Worm (Caenorhabditis elegans) whole organism, mixed stage, embryonic: ENCODE measurements around the gene F41G3.10.

ENCODE experiments used
- M03D4.4 ChIP-seq: sonication (generic microtip); optimal IDR thresholded peaks from 2 replicates; lab custom pipeline; 2017; ENCODE audit warnings: mild to moderate bottlenecking, missing genetic modification characterization, missing compliant biosample characterization
- bed-3 ChIP-seq: fragments of 200-800 bp; sonication (Bioruptor generic); optimal IDR thresholded peaks from 3 replicates; lab custom pipeline; 2018; ENCODE audit warnings: mild to moderate bottlenecking, missing genetic modification characterization, moderate library complexity, missing compliant biosample characterization
- blmp-1 ChIP-seq: fragments of 150-350 bp; optimal IDR thresholded peaks from 2 replicates; lab custom pipeline; 2014; ENCODE audit warnings: missing biosample characterization, missing genetic modification characterization
- ceh-43 ChIP-seq: fragments of 200-800 bp; sonication (Bioruptor generic); optimal IDR thresholded peaks from 2 replicates; lab custom pipeline; 2018; ENCODE audit warnings: mild to moderate bottlenecking, missing genetic modification characterization, moderate library complexity, missing compliant biosample characterization
- ceh-83 ChIP-seq: fragments of 200-800 bp; sonication (Bioruptor generic); optimal IDR thresholded peaks from 2 replicates; lab custom pipeline; 2018; ENCODE audit warnings: mild to moderate bottlenecking, missing genetic modification characterization, missing compliant biosample characterization
- ces-1 ChIP-seq: fragments of 150-350 bp; optimal IDR thresholded peaks from 2 replicates; lab custom pipeline; 2014; ENCODE audit warnings: missing biosample characterization, missing genetic modification reagents, missing genetic modification characterization
- cnd-1 ChIP-seq: fragments of 200-800 bp; sonication (Bioruptor generic); optimal IDR thresholded peaks from 2 replicates; lab custom pipeline; 2018; ENCODE audit warnings: mild to moderate bottlenecking, missing genetic modification characterization, missing compliant biosample characterization
- elt-1 ChIP-seq: sonication (generic microtip); optimal IDR thresholded peaks from 2 replicates; lab custom pipeline; 2017; ENCODE audit warnings: missing genetic modification characterization, mild to moderate bottlenecking, missing compliant biosample characterization, antibody characterized with exemption, moderate library complexity, borderline replicate concordance; ENCODE audit not compliant: insufficient read depth
- elt-3 ChIP-seq: fragments of 150-350 bp; optimal IDR thresholded peaks from 2 replicates; lab custom pipeline; 2014; ENCODE audit warnings: missing biosample characterization, missing genetic modification characterization
- ham-2 ChIP-seq: fragments of 200-800 bp; sonication (Bioruptor generic); optimal IDR thresholded peaks from 2 replicates; lab custom pipeline; 2018; ENCODE audit warnings: mild to moderate bottlenecking, missing genetic modification characterization, missing compliant biosample characterization
- hlh-1 ChIP-seq: fragments of 150-350 bp; optimal IDR thresholded peaks from 2 replicates; lab custom pipeline; 2014; ENCODE audit warnings: missing biosample characterization, missing genetic modification reagents, missing genetic modification characterization
- lin-13 ChIP-seq: fragments of 150-350 bp; optimal IDR thresholded peaks from 2 replicates; lab custom pipeline; 2014; ENCODE audit warnings: missing biosample characterization, missing genetic modification characterization
- lin-32 ChIP-seq: fragments of 200-800 bp; sonication (Bioruptor generic); optimal IDR thresholded peaks from 2 replicates; lab custom pipeline; 2018; ENCODE audit warnings: mild to moderate bottlenecking, missing genetic modification characterization, missing compliant biosample characterization
- lsy-2 ChIP-seq: fragments of 150-350 bp; optimal IDR thresholded peaks from 2 replicates; lab custom pipeline; 2014; ENCODE audit warnings: missing biosample characterization, missing genetic modification characterization
- mab-5 ChIP-seq: fragments of 150-350 bp; optimal IDR thresholded peaks from 2 replicates; lab custom pipeline; 2014; ENCODE audit warnings: missing biosample characterization, missing genetic modification characterization
- mep-1 ChIP-seq: fragments of 150-350 bp; optimal IDR thresholded peaks from 2 replicates; lab custom pipeline; 2017; ENCODE audit warnings: missing biosample characterization, missing genetic modification reagents, missing genetic modification characterization, inconsistent platforms
- nhr-12 ChIP-seq: fragments of 150-350 bp; optimal IDR thresholded peaks from 2 replicates; lab custom pipeline; 2014; ENCODE audit warnings: missing biosample characterization, missing genetic modification characterization
- nhr-28 ChIP-seq: fragments of 150-350 bp; optimal IDR thresholded peaks from 2 replicates; lab custom pipeline; 2014; ENCODE audit warnings: missing biosample characterization, missing genetic modification characterization
- nhr-76 ChIP-seq: sonication (generic microtip); optimal IDR thresholded peaks from 2 replicates; lab custom pipeline; 2017; ENCODE audit warnings: missing biosample characterization, missing genetic modification characterization
- pha-4 ChIP-seq: fragments of 150-350 bp; optimal IDR thresholded peaks from 2 replicates; lab custom pipeline; 2018; ENCODE audit warnings: missing biosample characterization, missing genetic modification reagents, missing genetic modification characterization
- sem-2 ChIP-seq: fragments of 200-800 bp; sonication (Bioruptor generic); optimal IDR thresholded peaks from 2 replicates; lab custom pipeline; 2018; ENCODE audit warnings: mild to moderate bottlenecking, missing genetic modification characterization, missing compliant biosample characterization
- snpc-4 ChIP-seq: fragments of 150-350 bp; optimal IDR thresholded peaks from 2 replicates; lab custom pipeline; 2014; ENCODE audit warnings: missing biosample characterization, missing genetic modification characterization
- sptf-1 ChIP-seq: sonication (generic microtip); optimal IDR thresholded peaks from 2 replicates; lab custom pipeline; 2017; ENCODE audit warnings: mild to moderate bottlenecking, missing genetic modification characterization, moderate library complexity, missing compliant biosample characterization
- tbx-8 ChIP-seq: fragments of 200-800 bp; sonication (Bioruptor generic); optimal IDR thresholded peaks from 2 replicates; lab custom pipeline; 2018; ENCODE audit warnings: mild to moderate bottlenecking, missing genetic modification characterization, moderate library complexity, missing compliant biosample characterization
- unc-120 ChIP-seq: sonication (generic microtip); optimal IDR thresholded peaks from 2 replicates; lab custom pipeline; 2017; ENCODE audit warnings: missing genetic modification characterization, missing compliant biosample characterization; ENCODE audit not compliant: poor library complexity, severe bottlenecking
- unc-39 ChIP-seq: fragments of 150-350 bp; optimal IDR thresholded peaks from 2 replicates; lab custom pipeline; 2014; ENCODE audit warnings: missing biosample characterization, missing genetic modification characterization
- unc-62 ChIP-seq: fragments of 150-350 bp; optimal IDR thresholded peaks from 2 replicates; lab custom pipeline; 2014; ENCODE audit warnings: missing biosample characterization, missing genetic modification reagents, missing genetic modification characterization
- zip-8 ChIP-seq: fragments of 150-350 bp; optimal IDR thresholded peaks from 2 replicates; lab custom pipeline; 2014; ENCODE audit warnings: missing biosample characterization, missing genetic modification characterization
- ztf-11 ChIP-seq: fragments of 150-350 bp; optimal IDR thresholded peaks from 2 replicates; lab custom pipeline; 2014; ENCODE audit warnings: missing biosample characterization, missing genetic modification characterization

The F41G3.10 gene

DNA sequence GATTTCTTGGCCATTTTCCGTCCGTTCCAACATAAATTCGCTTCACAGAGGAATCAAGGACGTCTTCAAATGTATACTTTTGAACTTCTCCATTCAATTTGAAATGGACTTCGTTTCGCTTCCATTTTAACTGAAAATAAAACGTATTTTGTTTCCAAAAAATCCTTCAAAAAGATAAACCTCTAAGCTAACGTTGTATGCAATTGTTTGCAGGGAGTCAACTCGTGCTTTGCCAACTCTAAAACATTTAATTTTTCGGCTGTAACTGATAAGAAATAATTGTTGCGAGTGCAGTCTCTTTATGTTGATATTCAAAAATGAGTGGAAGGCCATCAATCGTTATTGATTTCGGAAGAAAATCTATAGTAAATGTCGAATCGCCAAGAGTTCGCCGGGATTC, 18.7 kb upstream of the F41G3.10 start, which contains the start of gene F41G3.18:
Gene F41G3.18 (plus strand): TSS at position 301 of the 400 bp plus-strand sequence.
- TF ChIP-seq elt-3 (tag; lab: Kevin White, UChicago) (no peak), ham-2 (GFP tag; lab: Kevin White, UChicago) (no peak), ces-1 (no peak)

DNA sequence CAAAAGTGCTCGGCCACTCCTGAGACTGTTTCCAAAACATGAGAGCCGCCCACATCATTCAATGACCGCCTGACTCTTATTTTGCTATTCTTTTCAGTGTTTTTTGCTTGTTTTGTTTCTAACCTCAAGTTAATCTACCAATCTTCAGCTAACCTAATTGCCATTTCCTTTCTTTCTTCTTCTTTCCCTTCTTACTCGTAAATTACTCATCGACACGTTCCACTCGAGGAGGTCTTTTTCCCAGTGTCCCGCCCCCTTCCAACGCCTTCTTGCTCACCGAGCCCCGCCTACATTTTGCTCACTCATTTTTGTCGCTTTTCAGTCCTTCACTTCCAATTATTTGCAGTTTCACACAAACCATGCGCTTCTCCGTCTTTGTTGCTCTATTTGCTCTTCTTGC, 15.4 kb upstream of the F41G3.10 start, which contains the start of gene nlp-50:
Gene nlp-50 (plus strand): TSS at position 301 of the 400 bp plus-strand sequence.
- TF ChIP-seq sem-2 = no peak
- TF ChIP-seq lin-32 (GFP tag; lab: Kevin White, UChicago) = no peak
- no peak for TF ChIP-seq elt-3 (tag; lab: Kevin White, UChicago)
- no peak for TF ChIP-seq blmp-1 (tag; lab: Kevin White, UChicago)
- TF ChIP-seq zip-8 (tag; lab: Kevin White, UChicago) = no peak
- TF ChIP-seq M03D4.4 (tag; lab: Kevin White, UChicago) = no peak
- no peak for TF ChIP-seq ztf-11 (tag; lab: Kevin White, UChicago)
- TF ChIP-seq nhr-28 (tag; lab: Kevin White, UChicago) = no peak
- no peak for TF ChIP-seq unc-62 (GFP tag; lab: Kevin White, UChicago)
- TF ChIP-seq ceh-83 = no peak
- TF ChIP-seq pha-4 = no peak
- no peak for TF ChIP-seq elt-1 (tag; lab: Kevin White, UChicago)
- no peak for TF ChIP-seq lsy-2 (tag; lab: Kevin White, UChicago)
- TF ChIP-seq unc-39 (tag; lab: Kevin White, UChicago) = no peak

DNA sequence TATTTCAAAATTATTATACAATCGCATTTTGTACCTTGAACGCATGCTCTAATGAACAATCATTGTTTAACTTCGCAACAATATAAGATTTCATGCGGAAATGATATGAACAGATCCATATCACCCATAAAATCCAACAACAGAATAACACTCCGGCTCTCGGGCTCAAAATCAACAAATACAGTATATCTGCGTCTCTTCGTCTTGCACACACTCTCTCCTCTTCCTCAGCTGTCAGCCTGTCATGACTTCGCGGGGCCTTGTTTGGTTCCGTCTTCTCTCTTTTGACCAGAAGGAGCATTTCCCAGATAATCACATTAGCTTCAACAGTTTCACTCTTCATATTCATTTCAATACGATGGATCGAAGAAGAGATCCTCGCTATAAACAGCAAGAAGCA, 6.9 kb upstream of the F41G3.10 start, which contains the start of gene F41G3.3:
Gene F41G3.3 (plus strand): TSS at position 301 of the 400 bp plus-strand sequence.
- TF ChIP-seq nhr-76 (tag; lab: Kevin White, UChicago) = no peak
- no peak for TF ChIP-seq ceh-43
- TF ChIP-seq hlh-1 = no peak
- no peak for TF ChIP-seq cnd-1 (tag; lab: Kevin White, UChicago)
- TF ChIP-seq lin-32 (GFP tag; lab: Kevin White, UChicago) = no peak
- TF ChIP-seq mab-5 (tag; lab: Kevin White, UChicago) = no peak
- TF ChIP-seq ceh-83 = no peak
- TF ChIP-seq blmp-1 (tag; lab: Kevin White, UChicago) = no peak
- TF ChIP-seq, all 35 proteins: peak for 0

DNA sequence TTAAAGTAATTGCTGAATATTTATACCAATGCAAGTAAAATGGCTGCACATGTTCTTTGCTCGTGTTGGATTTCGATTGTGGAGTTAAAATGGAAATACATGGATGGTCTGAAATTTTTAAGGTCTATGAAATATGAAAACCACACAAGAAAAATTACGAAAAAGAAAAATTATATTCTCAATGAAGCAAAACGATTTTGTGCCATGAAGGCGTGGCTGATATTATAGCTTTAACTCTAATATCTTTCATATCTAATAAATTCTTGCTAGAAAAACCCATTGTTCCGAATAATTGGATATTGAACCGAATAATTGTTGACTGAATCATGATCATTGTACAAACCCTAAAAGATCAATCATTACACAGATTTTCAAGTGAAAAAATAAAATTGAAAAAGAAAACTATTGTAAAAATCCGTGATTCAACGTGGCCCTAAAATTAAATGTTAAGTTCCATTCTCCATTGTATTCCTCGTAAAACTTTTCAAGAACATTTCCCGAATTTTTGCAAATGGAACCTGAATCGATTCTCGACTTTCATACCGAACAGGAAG, 5.4 kb upstream of the F41G3.10 start, which contains the start of the genes srx-95 and fis-1:
Gene srx-95 (minus strand): TSS at position 101 of the 554 bp plus-strand sequence.
Gene fis-1 (plus strand): TSS at position 504 of the 554 bp plus-strand sequence.
- no peak for TF ChIP-seq snpc-4 (tag; lab: Kevin White, UChicago)
- no peak for TF ChIP-seq zip-8 (tag; lab: Kevin White, UChicago)
- no peak for TF ChIP-seq ztf-11 (tag; lab: Kevin White, UChicago)
- TF ChIP-seq pha-4 = no peak
- no peak for TF ChIP-seq nhr-28 (tag; lab: Kevin White, UChicago)
- TF ChIP-seq blmp-1 (tag; lab: Kevin White, UChicago) = no peak
- TF ChIP-seq unc-120 (tag; lab: Kevin White, UChicago) = no peak
- no peak for TF ChIP-seq bed-3
- TF ChIP-seq mab-5 (tag; lab: Kevin White, UChicago) = no peak
- no peak for TF ChIP-seq ces-1
- no peak for TF ChIP-seq tbx-8 (GFP tag; lab: Kevin White, UChicago)
- no peak for TF ChIP-seq sptf-1 (tag; lab: Kevin White, UChicago)
- TF ChIP-seq elt-3 (tag; lab: Kevin White, UChicago) = no peak
- no peak for TF ChIP-seq lin-32 (GFP tag; lab: Kevin White, UChicago)
- no peak for TF ChIP-seq lin-13 (tag; lab: Kevin White, UChicago)

DNA sequence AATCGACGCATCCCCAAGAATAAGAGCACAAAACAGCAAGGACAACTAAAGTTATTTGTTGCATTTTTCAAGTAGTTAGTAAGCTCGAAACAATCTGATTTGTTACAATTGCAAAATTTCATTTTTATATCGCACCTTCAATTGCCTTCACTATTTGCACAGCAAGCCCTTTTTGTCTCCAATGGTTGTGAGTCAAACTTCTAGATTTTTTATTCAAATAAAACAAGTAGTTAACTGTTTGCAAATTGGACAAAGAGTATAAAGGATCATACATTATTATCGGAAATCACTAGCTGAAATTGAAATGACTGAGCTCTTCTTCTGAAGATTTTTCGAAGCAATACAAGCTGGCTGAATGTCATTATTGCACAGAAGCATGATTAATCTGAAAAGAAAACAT, 3.5 kb upstream of the F41G3.10 start, which contains the start of gene F41G3.21:
Gene F41G3.21 (minus strand): TSS at position 101 of the 400 bp plus-strand sequence.
- TF ChIP-seq sptf-1 (tag; lab: Kevin White, UChicago) (no peak), mep-1 (tag; lab: Kevin White, UChicago) (no peak), nhr-76 (tag; lab: Kevin White, UChicago) (no peak), nhr-12 (no peak), tbx-8 (GFP tag; lab: Kevin White, UChicago) (no peak)
- TF ChIP-seq, all 35 proteins: peak for 0
